Worm (Caenorhabditis elegans) whole organism, L4 larva: Measurements from ENCODE around the gene ndub-5.

Source experiments
- F10B5.3 ChIP-seq: sonication (generic microtip); optimal IDR thresholded peaks from 2 replicates; lab custom pipeline; 2016; ENCODE audit warnings: mild to moderate bottlenecking, missing genetic modification characterization, missing compliant biosample characterization
- F37D6.2 ChIP-seq: sonication (generic microtip); optimal IDR thresholded peaks from 2 replicates; lab custom pipeline; 2016; ENCODE audit warnings: mild to moderate bottlenecking, missing genetic modification characterization, missing compliant biosample characterization
- T20F7.1 ChIP-seq: fragments of 200-800 bp; sonication (Bioruptor generic); optimal IDR thresholded peaks from 2 replicates; lab custom pipeline; 2018; ENCODE audit warnings: mild to moderate bottlenecking, missing genetic modification characterization, missing compliant biosample characterization
- Y48G9A.11 ChIP-seq: fragments of 200-800 bp; sonication (Bioruptor generic); IDR thresholded peaks from 2 replicates; pipeline ENCODE4 v1.3.6; 2022; ENCODE audit warnings: missing genetic modification reagents, missing genetic modification characterization, missing compliant biosample characterization
- ZK337.2 ChIP-seq: fragments of 200-800 bp; sonication (Bioruptor generic); IDR thresholded peaks from 2 replicates; pipeline ENCODE4 v1.3.6; 2022; ENCODE audit warnings: missing genetic modification reagents, missing genetic modification characterization, missing compliant biosample characterization
- aha-1 ChIP-seq: fragments of 150-350 bp; peaks from one replicate; lab custom pipeline; 2014; ENCODE audit warnings: missing biosample characterization, missing genetic modification characterization
- aly-2 ChIP-seq: sonication (generic microtip); optimal IDR thresholded peaks from 2 replicates; lab custom pipeline; 2018; ENCODE audit warnings: missing biosample characterization, missing genetic modification characterization
- arid-1 ChIP-seq: fragments of 200-800 bp; sonication (Bioruptor generic); conservative IDR thresholded peaks from 2 replicates; pipeline ENCODE4 v1.3.6; 2022; ENCODE audit warnings: missing genetic modification reagents, missing genetic modification characterization, missing compliant biosample characterization
- cey-2 ChIP-seq: sonication (generic microtip); optimal IDR thresholded peaks from 3 replicates; lab custom pipeline; 2017; ENCODE audit warnings: missing genetic modification characterization, mild to moderate bottlenecking, missing compliant biosample characterization, antibody characterized with exemption, borderline replicate concordance; ENCODE audit not compliant: insufficient read depth
- ctbp-1 ChIP-seq: fragments of 200-800 bp; sonication (Bioruptor generic); IDR thresholded peaks from 2 replicates; pipeline ENCODE4 v1.3.6; 2022; ENCODE audit warnings: missing genetic modification reagents, missing genetic modification characterization, missing compliant biosample characterization
- daf-19 ChIP-seq: fragments of 200-800 bp; sonication (Bioruptor generic); conservative IDR thresholded peaks from 2 replicates; pipeline ENCODE4 v1.3.6; 2022; ENCODE audit warnings: missing genetic modification characterization, missing compliant biosample characterization
- dmd-8 ChIP-seq: fragments of 200-800 bp; sonication (Bioruptor generic); IDR thresholded peaks from 2 replicates; pipeline ENCODE4 v1.3.6; 2022; ENCODE audit warnings: missing genetic modification characterization, missing compliant biosample characterization
- dve-1 ChIP-seq: sonication (generic microtip); optimal IDR thresholded peaks from 2 replicates; lab custom pipeline; 2017; ENCODE audit warnings: antibody characterized with exemption, mild to moderate bottlenecking, missing genetic modification characterization, missing compliant biosample characterization; ENCODE audit not compliant: insufficient read depth
- fkh-10 ChIP-seq: fragments of 150-350 bp; optimal IDR thresholded peaks from 2 replicates; lab custom pipeline; 2014; ENCODE audit warnings: missing biosample characterization, missing genetic modification reagents, missing genetic modification characterization
- hif-1 ChIP-seq, 2 experiments: sonication (generic microtip); optimal IDR thresholded peaks; 2 replicates each; lab custom pipeline; 2016 to 2017; ENCODE audit warnings: missing compliant biosample characterization in 2 of 2, missing genetic modification characterization in 2 of 2, missing genetic modification reagents in 2 of 2, missing genotype in 2 of 2, mild to moderate bottlenecking in 1 of 2
- lim-7 ChIP-seq: fragments of 200-800 bp; sonication (Bioruptor generic); IDR thresholded peaks from 2 replicates; pipeline ENCODE4 v1.3.6; 2022; ENCODE audit warnings: missing genetic modification characterization, missing compliant biosample characterization
- lin-1 ChIP-seq: fragments of 200-800 bp; sonication (Bioruptor generic); IDR thresholded peaks from 2 replicates; pipeline ENCODE4 v1.3.6; 2022; ENCODE audit warnings: missing genetic modification reagents, missing genetic modification characterization, missing compliant biosample characterization
- lin-29 ChIP-seq: fragments of 200-800 bp; sonication (Bioruptor generic); IDR thresholded peaks from 2 replicates; pipeline ENCODE4 v1.3.6; 2022; ENCODE audit warnings: missing genetic modification reagents, missing genetic modification characterization, missing compliant biosample characterization
- lin-38 ChIP-seq: fragments of 200-800 bp; sonication (Bioruptor generic); IDR thresholded peaks from 2 replicates; pipeline ENCODE4 v1.3.6; 2022; ENCODE audit warnings: missing genetic modification reagents, missing genetic modification characterization, missing compliant biosample characterization
- lir-3 ChIP-seq: sonication (generic microtip); optimal IDR thresholded peaks from 2 replicates; lab custom pipeline; 2016; ENCODE audit warnings: mild to moderate bottlenecking, missing genetic modification characterization, missing compliant biosample characterization
- mdl-1 ChIP-seq, 2 experiments: fragments of 150-350 bp in 1 of 2; sonication (generic microtip) in 1 of 2; optimal IDR thresholded peaks; 2 replicates each; lab custom pipeline; 2014 to 2017; ENCODE audit warnings: missing biosample characterization in 2 of 2, missing genetic modification characterization in 2 of 2
- nhr-102 ChIP-seq: sonication (generic microtip); optimal IDR thresholded peaks from 2 replicates; lab custom pipeline; 2016; ENCODE audit warnings: mild to moderate bottlenecking, missing genetic modification characterization, moderate library complexity, missing compliant biosample characterization
- nhr-11 ChIP-seq: fragments of 150-350 bp; optimal IDR thresholded peaks from 2 replicates; lab custom pipeline; 2014; ENCODE audit warnings: missing biosample characterization, missing genetic modification characterization
- nhr-111 ChIP-seq: fragments of 200-800 bp; sonication (Bioruptor generic); optimal IDR thresholded peaks from 2 replicates; lab custom pipeline; 2018; ENCODE audit warnings: mild to moderate bottlenecking, missing genetic modification characterization, missing compliant biosample characterization
- nhr-28 ChIP-seq: fragments of 150-350 bp; optimal IDR thresholded peaks from 2 replicates; lab custom pipeline; 2014; ENCODE audit warnings: missing biosample characterization, missing genetic modification characterization
- nhr-6 ChIP-seq: fragments of 150-350 bp; optimal IDR thresholded peaks from 2 replicates; lab custom pipeline; 2014; ENCODE audit warnings: missing biosample characterization, missing genetic modification characterization
- nhr-76 ChIP-seq: fragments of 150-350 bp; optimal IDR thresholded peaks from 2 replicates; lab custom pipeline; 2014; ENCODE audit warnings: missing biosample characterization, missing genetic modification characterization
- set-16 ChIP-seq: fragments of 200-800 bp; sonication (Bioruptor generic); IDR thresholded peaks from 2 replicates; pipeline ENCODE4 v1.3.6; 2022; ENCODE audit warnings: missing genetic modification reagents, missing genetic modification characterization, missing compliant biosample characterization
- skn-1 ChIP-seq: fragments of 150-350 bp; optimal IDR thresholded peaks from 2 replicates; lab custom pipeline; 2014; ENCODE audit warnings: missing biosample characterization, missing genetic modification characterization
- snpc-1.2 ChIP-seq: fragments of 200-800 bp; sonication (Bioruptor generic); IDR thresholded peaks from 2 replicates; pipeline ENCODE4 v1.3.6; 2022; ENCODE audit warnings: missing genetic modification reagents, missing genetic modification characterization, missing compliant biosample characterization
- snpc-4 ChIP-seq: fragments of 150-350 bp; optimal IDR thresholded peaks from 2 replicates; lab custom pipeline; 2014; ENCODE audit warnings: missing biosample characterization, missing genetic modification characterization
- spr-3 ChIP-seq: fragments of 200-800 bp; sonication (Bioruptor generic); optimal IDR thresholded peaks from 2 replicates; lab custom pipeline; 2018; ENCODE audit warnings: mild to moderate bottlenecking, missing genetic modification characterization, missing compliant biosample characterization
- zag-1 ChIP-seq: fragments of 150-350 bp; optimal IDR thresholded peaks from 2 replicates; lab custom pipeline; 2014; ENCODE audit warnings: missing biosample characterization, missing genetic modification characterization
- zfp-2 ChIP-seq: sonication (generic microtip); optimal IDR thresholded peaks from 2 replicates; lab custom pipeline; 2016; ENCODE audit warnings: mild to moderate bottlenecking, missing genetic modification characterization, missing compliant biosample characterization
- ztf-11 ChIP-seq: fragments of 150-350 bp; optimal IDR thresholded peaks from 2 replicates; lab custom pipeline; 2014; ENCODE audit warnings: missing biosample characterization, missing genetic modification characterization

ndub-5 gene

ce11 chrII:5649236-5650004 is 41.7 kb downstream of the ndub-5 start, which contains the start of the genes sam-4, F59E12.17 and zyg-1 (continued):
- TF ChIP-seq nhr-11 (tag; lab: Kevin White, UChicago) (no peak), ztf-11 (tag; lab: Kevin White, UChicago) (no peak), T20F7.1 (no peak), snpc-4 (tag; lab: Kevin White, UChicago) (no peak), snpc-1.2 (GFP tag; lab: Robert Waterston, UW) (no peak), nhr-6 (tag; lab: Kevin White, UChicago) (peak; percentile 77), aly-2 (tag; lab: Kevin White, UChicago) (no peak), arid-1 (GFP tag; lab: Robert Waterston, UW) (0 out of 2 replicates have a peak, but pooled peaks have one; percentile 17), lin-29 (GFP tag; lab: Robert Waterston, UW) (no peak), spr-3 (GFP tag; lab: Kevin White, UChicago) (no peak), zag-1 (tag; lab: Kevin White, UChicago) (no peak), F10B5.3 (tag; lab: Kevin White, UChicago) (no peak), zfp-2 (tag; lab: Kevin White, UChicago) (no peak)

- TF ChIP-seq lin-29 (GFP tag; lab: Robert Waterston, UW): no peak
- TF ChIP-seq lin-38 (GFP tag; lab: Robert Waterston, UW): no peak
- no peak for TF ChIP-seq mdl-1 (tag; optimal IDR thresholded peaks at IDR 0.05; lab: Kevin White, UChicago)
- TF ChIP-seq ZK337.2 (GFP tag; lab: Robert Waterston, UW): no peak
- no peak for TF ChIP-seq nhr-111 (GFP tag; lab: Kevin White, UChicago)
- TF ChIP-seq, all 104 proteins: peak for 0
Measured at ce11 chrII:5648272-5648671, 42.9 kb downstream of the ndub-5 start, which contains the start of gene ddl-1. Gene ddl-1, minus strand, starts transcription at chrII:5648372.

DNA sequence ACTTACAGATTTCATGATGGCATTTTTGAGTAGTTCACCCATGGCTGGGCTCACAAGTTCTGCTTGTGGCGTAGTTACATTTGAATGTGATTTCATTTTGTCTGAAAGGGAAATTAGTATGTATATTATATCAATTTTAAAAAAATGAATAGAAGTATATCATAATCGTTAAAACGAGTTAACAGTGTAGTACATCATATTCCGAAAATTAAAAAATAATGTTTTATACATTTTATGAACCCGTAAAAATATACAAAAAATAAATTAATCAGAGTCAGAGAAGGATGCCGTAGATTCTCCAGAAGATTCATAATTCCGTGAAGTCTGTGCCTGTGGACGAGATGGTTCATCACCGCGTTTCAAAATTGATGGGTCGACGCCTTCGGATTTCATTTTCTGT is 44.2 kb downstream of the ndub-5 start, which contains the start of gene F59E12.9:
F59E12.9 (minus strand) TSS at position 101 of the 400 bp plus-strand sequence.
- TF ChIP-seq daf-19 (GFP tag; lab: Robert Waterston, UW) (no peak), zfp-2 (tag; lab: Kevin White, UChicago) (no peak), nhr-102 (no peak), dve-1 (tag; lab: Kevin White, UChicago) (no peak), lim-7 (GFP tag; lab: Robert Waterston, UW) (no peak), set-16 (GFP tag; lab: Robert Waterston, UW) (no peak), Y48G9A.11 (GFP tag; lab: Robert Waterston, UW) (no peak), lir-3 (tag; lab: Kevin White, UChicago) (no peak), ZK337.2 (GFP tag; lab: Robert Waterston, UW) (no peak), skn-1 (tag; lab: Kevin White, UChicago) (no peak), dmd-8 (no peak), ctbp-1 (GFP tag; lab: Robert Waterston, UW) (no peak), nhr-28 (no peak), hif-1 (tag; optimal IDR thresholded peaks at IDR 0.05; lab: Kevin White, UChicago) (no peak)

DNA sequence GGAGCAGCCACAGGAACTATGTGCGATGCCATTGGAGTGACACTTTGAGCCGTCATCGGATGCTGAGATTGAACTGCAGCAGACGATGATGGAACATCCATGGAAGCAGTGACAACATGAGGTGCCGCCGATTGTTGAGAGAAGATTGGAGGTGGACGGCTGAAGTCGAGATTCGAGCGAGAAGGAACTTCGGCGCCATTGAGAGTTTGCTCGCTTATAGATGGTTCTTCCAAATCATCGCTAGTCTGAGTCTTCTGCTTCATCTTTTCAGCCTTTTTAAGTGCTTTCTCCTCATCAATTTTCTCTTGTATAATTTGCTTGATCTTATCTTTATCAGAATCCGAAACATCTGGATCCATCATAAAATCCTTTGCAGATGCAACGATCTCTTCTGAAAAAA is 49.0 kb downstream of the ndub-5 start:
- no peak for TF ChIP-seq cey-2 (tag; lab: Kevin White, UChicago)
- peak; percentile 95 for TF ChIP-seq aha-1 (tag; lab: Kevin White, UChicago)
- TF ChIP-seq nhr-76 (tag; lab: Kevin White, UChicago): no peak
- TF ChIP-seq set-16 (GFP tag; lab: Robert Waterston, UW): 0 out of 2 replicates have a peak, but pooled peaks have one; percentile 16
- no peak for TF ChIP-seq fkh-10
- TF ChIP-seq lin-1 (GFP tag; lab: Robert Waterston, UW): no peak
- TF ChIP-seq F37D6.2 (tag; lab: Kevin White, UChicago): no peak
- TF ChIP-seq hif-1 (tag; optimal IDR thresholded peaks at IDR 0.05; lab: Kevin White, UChicago): no peak
- TF ChIP-seq, all 104 proteins: peak for 2
